Worm (Caenorhabditis elegans) whole organism, L4 larva: ENCODE data around the gene F25B5.5.
A peak's percentile ranks its signal among the peaks of the same experiment; 100 is the strongest.

ENCODE experiments used
- dpl-1 ChIP-seq: fragments of 150-350 bp; optimal IDR thresholded peaks from 2 replicates; lab custom pipeline; 2014; ENCODE audit warnings: missing biosample characterization, missing genetic modification reagents, missing genetic modification characterization
- lir-3 ChIP-seq: sonication (generic microtip); optimal IDR thresholded peaks from 2 replicates; lab custom pipeline; 2016; ENCODE audit warnings: mild to moderate bottlenecking, missing genetic modification characterization, missing compliant biosample characterization
- ztf-11 ChIP-seq: fragments of 150-350 bp; optimal IDR thresholded peaks from 2 replicates; lab custom pipeline; 2014; ENCODE audit warnings: missing biosample characterization, missing genetic modification characterization

- no peak for TF ChIP-seq ztf-11 (tag; lab: Kevin White, UChicago)
- TF ChIP-seq dpl-1 (GFP tag; lab: Kevin White, UChicago) = peak; percentile 75
- no peak for TF ChIP-seq lir-3 (tag; lab: Kevin White, UChicago)
These were observed 43.2 kb upstream of the F25B5.5 start for ce11 chrIII:5988991-5989726.
